Worm (Caenorhabditis elegans) whole organism, mixed stage, embryonic: ENCODE results near the gene C09H10.9.

ENCODE experiments used
- M03D4.4 ChIP-seq: sonication (generic microtip); optimal IDR thresholded peaks from 2 replicates; lab custom pipeline; 2017; ENCODE audit warnings: mild to moderate bottlenecking, missing genetic modification characterization, missing compliant biosample characterization
- blmp-1 ChIP-seq: fragments of 150-350 bp; optimal IDR thresholded peaks from 2 replicates; lab custom pipeline; 2014; ENCODE audit warnings: missing biosample characterization, missing genetic modification characterization
- ceh-39 ChIP-seq: fragments of 150-350 bp; optimal IDR thresholded peaks from 2 replicates; lab custom pipeline; 2014; ENCODE audit warnings: missing biosample characterization, missing genetic modification characterization
- ceh-43 ChIP-seq: fragments of 200-800 bp; sonication (Bioruptor generic); optimal IDR thresholded peaks from 2 replicates; lab custom pipeline; 2018; ENCODE audit warnings: mild to moderate bottlenecking, missing genetic modification characterization, moderate library complexity, missing compliant biosample characterization
- ceh-83 ChIP-seq: fragments of 200-800 bp; sonication (Bioruptor generic); optimal IDR thresholded peaks from 2 replicates; lab custom pipeline; 2018; ENCODE audit warnings: mild to moderate bottlenecking, missing genetic modification characterization, missing compliant biosample characterization
- ces-1 ChIP-seq: fragments of 150-350 bp; optimal IDR thresholded peaks from 2 replicates; lab custom pipeline; 2014; ENCODE audit warnings: missing biosample characterization, missing genetic modification reagents, missing genetic modification characterization
- drap-1 ChIP-seq: fragments of 200-800 bp; sonication (Bioruptor generic); optimal IDR thresholded peaks from 3 replicates; lab custom pipeline; 2018; ENCODE audit warnings: mild to moderate bottlenecking, missing genetic modification characterization, missing compliant biosample characterization
- elt-1 ChIP-seq: sonication (generic microtip); optimal IDR thresholded peaks from 2 replicates; lab custom pipeline; 2017; ENCODE audit warnings: missing genetic modification characterization, mild to moderate bottlenecking, missing compliant biosample characterization, antibody characterized with exemption, moderate library complexity, borderline replicate concordance; ENCODE audit not compliant: insufficient read depth
- elt-3 ChIP-seq: fragments of 150-350 bp; optimal IDR thresholded peaks from 2 replicates; lab custom pipeline; 2014; ENCODE audit warnings: missing biosample characterization, missing genetic modification characterization
- flh-1 ChIP-seq: fragments of 200-800 bp; sonication (Bioruptor generic); optimal IDR thresholded peaks from 2 replicates; lab custom pipeline; 2018; ENCODE audit warnings: mild to moderate bottlenecking, missing genetic modification characterization, moderate library complexity, missing compliant biosample characterization
- ham-2 ChIP-seq: fragments of 200-800 bp; sonication (Bioruptor generic); optimal IDR thresholded peaks from 2 replicates; lab custom pipeline; 2018; ENCODE audit warnings: mild to moderate bottlenecking, missing genetic modification characterization, missing compliant biosample characterization
- hlh-1 ChIP-seq: fragments of 150-350 bp; optimal IDR thresholded peaks from 2 replicates; lab custom pipeline; 2014; ENCODE audit warnings: missing biosample characterization, missing genetic modification reagents, missing genetic modification characterization
- lin-13 ChIP-seq: fragments of 150-350 bp; optimal IDR thresholded peaks from 2 replicates; lab custom pipeline; 2014; ENCODE audit warnings: missing biosample characterization, missing genetic modification characterization
- lsy-2 ChIP-seq: fragments of 150-350 bp; optimal IDR thresholded peaks from 2 replicates; lab custom pipeline; 2014; ENCODE audit warnings: missing biosample characterization, missing genetic modification characterization
- mab-5 ChIP-seq: fragments of 150-350 bp; optimal IDR thresholded peaks from 2 replicates; lab custom pipeline; 2014; ENCODE audit warnings: missing biosample characterization, missing genetic modification characterization
- mep-1 ChIP-seq: fragments of 150-350 bp; optimal IDR thresholded peaks from 2 replicates; lab custom pipeline; 2017; ENCODE audit warnings: missing biosample characterization, missing genetic modification reagents, missing genetic modification characterization, inconsistent platforms
- mls-2 ChIP-seq: sonication (generic microtip); optimal IDR thresholded peaks from 2 replicates; lab custom pipeline; 2016; ENCODE audit warnings: mild to moderate bottlenecking, missing genetic modification characterization, moderate library complexity, missing compliant biosample characterization
- nhr-12 ChIP-seq: fragments of 150-350 bp; optimal IDR thresholded peaks from 2 replicates; lab custom pipeline; 2014; ENCODE audit warnings: missing biosample characterization, missing genetic modification characterization
- nhr-2 ChIP-seq: fragments of 150-350 bp; optimal IDR thresholded peaks from 2 replicates; lab custom pipeline; 2014; ENCODE audit warnings: missing biosample characterization, missing genetic modification characterization
- nhr-237 ChIP-seq: fragments of 150-350 bp; optimal IDR thresholded peaks from 2 replicates; lab custom pipeline; 2014; ENCODE audit warnings: missing biosample characterization, missing genetic modification characterization
- nhr-76 ChIP-seq: sonication (generic microtip); optimal IDR thresholded peaks from 2 replicates; lab custom pipeline; 2017; ENCODE audit warnings: missing biosample characterization, missing genetic modification characterization
- pha-4 ChIP-seq: fragments of 150-350 bp; optimal IDR thresholded peaks from 2 replicates; lab custom pipeline; 2018; ENCODE audit warnings: missing biosample characterization, missing genetic modification reagents, missing genetic modification characterization
- sem-2 ChIP-seq: fragments of 200-800 bp; sonication (Bioruptor generic); optimal IDR thresholded peaks from 2 replicates; lab custom pipeline; 2018; ENCODE audit warnings: mild to moderate bottlenecking, missing genetic modification characterization, missing compliant biosample characterization
- snpc-4 ChIP-seq: fragments of 150-350 bp; optimal IDR thresholded peaks from 2 replicates; lab custom pipeline; 2014; ENCODE audit warnings: missing biosample characterization, missing genetic modification characterization
- tbx-8 ChIP-seq: fragments of 200-800 bp; sonication (Bioruptor generic); optimal IDR thresholded peaks from 2 replicates; lab custom pipeline; 2018; ENCODE audit warnings: mild to moderate bottlenecking, missing genetic modification characterization, moderate library complexity, missing compliant biosample characterization
- unc-120 ChIP-seq: sonication (generic microtip); optimal IDR thresholded peaks from 2 replicates; lab custom pipeline; 2017; ENCODE audit warnings: missing genetic modification characterization, missing compliant biosample characterization; ENCODE audit not compliant: poor library complexity, severe bottlenecking
- unc-62 ChIP-seq: fragments of 150-350 bp; optimal IDR thresholded peaks from 2 replicates; lab custom pipeline; 2014; ENCODE audit warnings: missing biosample characterization, missing genetic modification reagents, missing genetic modification characterization
- zip-8 ChIP-seq: fragments of 150-350 bp; optimal IDR thresholded peaks from 2 replicates; lab custom pipeline; 2014; ENCODE audit warnings: missing biosample characterization, missing genetic modification characterization

C09H10.9 gene

DNA sequence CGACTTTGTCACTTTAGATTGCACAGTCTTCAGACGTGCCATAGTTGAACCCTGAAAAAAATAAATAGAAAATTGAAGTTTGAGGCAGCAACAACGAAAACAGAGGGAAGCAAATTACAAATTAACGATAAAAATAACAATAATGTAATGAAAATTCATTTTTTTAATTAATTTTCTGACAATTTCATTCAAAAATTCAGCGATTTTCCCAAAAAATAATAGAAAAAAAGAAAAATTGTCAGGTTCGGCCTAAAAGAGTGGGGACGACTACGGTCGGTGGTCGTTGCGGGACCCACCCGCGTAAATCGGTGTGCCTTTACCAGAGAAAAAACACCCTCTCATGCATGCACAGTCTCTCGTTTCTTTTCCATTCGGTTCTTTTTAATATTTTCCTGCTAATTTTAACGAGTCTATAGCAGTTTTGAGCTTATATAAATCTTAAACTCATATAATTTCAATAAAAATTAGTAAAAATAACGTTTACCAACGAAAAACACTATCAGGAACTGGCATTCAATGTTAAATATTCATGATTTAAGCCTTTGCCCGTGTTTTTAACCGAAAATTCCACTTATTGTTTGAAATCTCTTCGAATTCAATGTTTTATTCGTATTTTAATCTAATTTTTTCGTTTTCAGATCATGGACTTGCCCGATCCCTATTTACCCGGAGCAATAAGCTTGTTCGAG lies 22.2 kb downstream of the C09H10.9 start, which contains the start of the genes rps-9 and lsm-1:
rps-9 (minus strand) TSS at position 51 of the 689 bp plus-strand sequence.
lsm-1 (plus strand) TSS at position 639 of the 689 bp plus-strand sequence.
- peak; percentile 46 for TF ChIP-seq mep-1 (tag; lab: Kevin White, UChicago)
- TF ChIP-seq unc-120 (tag; lab: Kevin White, UChicago), result no peak
- peak; percentile 50 for TF ChIP-seq nhr-237 (tag; lab: Kevin White, UChicago)
- peak; percentile 95 for TF ChIP-seq lsy-2 (tag; lab: Kevin White, UChicago)
- no peak for TF ChIP-seq unc-62 (GFP tag; lab: Kevin White, UChicago)
- TF ChIP-seq ces-1, result peak; percentile 44
- peak; percentile 11 for TF ChIP-seq hlh-1 (tag; lab: Kevin White, UChicago)

DNA sequence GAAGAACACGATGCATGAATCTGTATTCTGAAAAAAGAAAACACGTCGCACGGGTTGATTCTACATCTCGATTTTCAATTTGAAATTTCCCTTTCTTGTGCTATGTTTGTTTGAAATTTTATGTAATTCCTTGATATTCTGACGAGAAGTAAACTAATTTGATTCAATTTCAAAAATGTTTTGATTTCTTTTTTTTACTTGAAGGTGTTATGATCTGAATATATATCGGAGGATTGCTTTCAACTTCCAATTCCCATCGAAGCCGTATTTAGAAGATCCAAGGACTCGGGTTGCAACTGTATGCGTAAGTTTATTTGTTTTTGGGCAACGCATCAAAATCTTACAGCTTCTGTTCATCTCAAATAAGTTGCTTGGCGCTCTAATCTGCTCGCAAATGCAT lies 23.1 kb downstream of the C09H10.9 start, which contains the start of gene F40F8.1:
F40F8.1 (plus strand) TSS at position 301 of the 400 bp plus-strand sequence.
- TF ChIP-seq mep-1 (tag; lab: Kevin White, UChicago) (no peak), ceh-83 (GFP tag; lab: Kevin White, UChicago) (no peak), blmp-1 (tag; lab: Kevin White, UChicago) (no peak), ceh-43 (GFP tag; lab: Kevin White, UChicago) (no peak), sem-2 (GFP tag; lab: Kevin White, UChicago) (no peak), nhr-2 (tag; lab: Kevin White, UChicago) (no peak), ces-1 (no peak), unc-62 (GFP tag; lab: Kevin White, UChicago) (no peak), flh-1 (GFP tag; lab: Kevin White, UChicago) (no peak), lin-13 (tag; lab: Kevin White, UChicago) (no peak), unc-120 (tag; lab: Kevin White, UChicago) (no peak), mls-2 (no peak)

DNA sequence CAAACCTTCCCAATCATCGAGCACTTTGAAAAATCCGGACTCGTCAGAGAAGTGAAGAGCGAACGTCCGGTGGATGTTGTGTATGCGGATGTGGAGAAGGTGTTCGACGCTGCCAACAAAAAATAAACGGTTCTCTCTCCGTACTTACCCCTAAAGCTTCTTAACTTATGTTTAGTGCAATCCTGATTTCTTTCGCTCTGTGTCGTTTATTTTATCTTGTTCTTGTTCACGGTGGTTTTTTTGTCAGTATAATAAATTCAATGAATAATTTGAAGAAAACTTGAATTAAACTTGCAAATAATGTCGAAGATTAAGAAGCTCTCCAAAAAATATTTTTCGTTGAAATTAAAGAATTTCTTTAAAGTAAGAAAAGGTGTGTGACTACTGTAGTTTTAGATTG lies 24.7 kb downstream of the C09H10.9 start, which contains the start of gene F40F8.3:
F40F8.3 (plus strand) TSS at position 301 of the 400 bp plus-strand sequence.
- no peak for TF ChIP-seq mls-2
- TF ChIP-seq, all 35 proteins: peak for 0

DNA sequence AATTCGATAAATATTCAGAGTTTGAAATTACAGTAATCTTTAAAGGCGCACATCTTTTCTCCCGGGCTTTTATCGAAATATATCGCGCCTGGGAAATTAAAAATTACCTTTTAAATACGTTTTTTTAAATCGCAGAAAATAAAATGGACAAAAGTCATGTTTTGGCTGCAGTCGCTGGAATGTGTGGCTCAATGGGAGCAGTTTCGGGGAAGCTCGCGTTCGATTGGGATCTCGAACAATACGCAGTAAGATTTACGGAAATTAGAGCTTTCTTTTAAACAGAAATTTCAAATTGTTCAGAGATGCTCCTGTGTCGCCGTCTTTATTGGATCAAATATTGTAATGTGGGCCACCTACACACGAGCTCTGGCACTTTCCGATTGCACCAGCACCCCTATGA lies 25.3 kb downstream of the C09H10.9 start, which contains the start of gene F40F8.12:
F40F8.12 (plus strand) TSS at position 301 of the 400 bp plus-strand sequence.
- TF ChIP-seq ham-2, result no peak
- no peak for TF ChIP-seq sem-2 (GFP tag; lab: Kevin White, UChicago)
- TF ChIP-seq nhr-2 (tag; lab: Kevin White, UChicago), result no peak
- no peak for TF ChIP-seq elt-3
- no peak for TF ChIP-seq tbx-8 (GFP tag; lab: Kevin White, UChicago)
- no peak for TF ChIP-seq lin-13 (tag; lab: Kevin White, UChicago)
- no peak for TF ChIP-seq hlh-1 (tag; lab: Kevin White, UChicago)
- no peak for TF ChIP-seq unc-62 (GFP tag; lab: Kevin White, UChicago)
- no peak for TF ChIP-seq mab-5 (tag; lab: Kevin White, UChicago)
- TF ChIP-seq lsy-2 (tag; lab: Kevin White, UChicago), result no peak

DNA sequence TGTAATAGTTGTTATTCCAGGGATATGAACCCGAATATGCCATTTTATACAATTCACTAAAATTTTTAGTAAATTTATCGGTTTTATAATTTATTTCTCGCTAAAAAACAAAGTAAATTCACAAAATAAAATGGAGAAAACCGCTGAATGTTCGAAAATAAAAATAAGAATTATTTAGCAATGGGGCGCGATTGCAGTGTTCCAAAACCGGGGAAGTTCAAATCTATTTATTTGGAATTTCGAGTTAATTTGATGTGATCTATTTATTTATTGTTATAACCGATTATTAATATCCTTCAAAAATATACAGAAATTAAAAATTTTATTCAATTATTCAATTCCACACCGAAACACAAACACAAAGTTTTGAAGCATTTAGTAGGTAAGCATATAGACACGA lies 28.3 kb downstream of the C09H10.9 start, which contains the start of gene F40F8.11:
F40F8.11 (minus strand) TSS at position 49 of the 400 bp plus-strand sequence.
- TF ChIP-seq ham-2 (no peak), ceh-83 (GFP tag; lab: Kevin White, UChicago) (no peak), snpc-4 (tag; lab: Kevin White, UChicago) (no peak), nhr-12 (tag; lab: Kevin White, UChicago) (no peak), hlh-1 (tag; lab: Kevin White, UChicago) (no peak), ceh-39 (tag; lab: Kevin White, UChicago) (peak; percentile 4), elt-1 (no peak), nhr-76 (tag; lab: Kevin White, UChicago) (no peak), nhr-2 (tag; lab: Kevin White, UChicago) (no peak), nhr-237 (tag; lab: Kevin White, UChicago) (peak; percentile 3), M03D4.4 (tag; lab: Kevin White, UChicago) (no peak), pha-4 (tag; lab: Kevin White, UChicago) (no peak), lsy-2 (tag; lab: Kevin White, UChicago) (peak; percentile 59), zip-8 (tag; lab: Kevin White, UChicago) (no peak), blmp-1 (tag; lab: Kevin White, UChicago) (peak; percentile 4), ces-1 (peak; percentile 6), drap-1 (no peak), unc-120 (tag; lab: Kevin White, UChicago) (peak; percentile 27)
